Worm (Caenorhabditis elegans) whole organism, mixed stage, embryonic: ENCODE data around the gene C46C11.3.

ENCODE experiments used
- M03D4.4 ChIP-seq: sonication (generic microtip); optimal IDR thresholded peaks from 2 replicates; lab custom pipeline; 2017; ENCODE audit warnings: mild to moderate bottlenecking, missing genetic modification characterization, missing compliant biosample characterization
- bed-3 ChIP-seq: fragments of 200-800 bp; sonication (Bioruptor generic); optimal IDR thresholded peaks from 3 replicates; lab custom pipeline; 2018; ENCODE audit warnings: mild to moderate bottlenecking, missing genetic modification characterization, moderate library complexity, missing compliant biosample characterization
- blmp-1 ChIP-seq: fragments of 150-350 bp; optimal IDR thresholded peaks from 2 replicates; lab custom pipeline; 2014; ENCODE audit warnings: missing biosample characterization, missing genetic modification characterization
- ceh-39 ChIP-seq: fragments of 150-350 bp; optimal IDR thresholded peaks from 2 replicates; lab custom pipeline; 2014; ENCODE audit warnings: missing biosample characterization, missing genetic modification characterization
- ceh-83 ChIP-seq: fragments of 200-800 bp; sonication (Bioruptor generic); optimal IDR thresholded peaks from 2 replicates; lab custom pipeline; 2018; ENCODE audit warnings: mild to moderate bottlenecking, missing genetic modification characterization, missing compliant biosample characterization
- ces-1 ChIP-seq: fragments of 150-350 bp; optimal IDR thresholded peaks from 2 replicates; lab custom pipeline; 2014; ENCODE audit warnings: missing biosample characterization, missing genetic modification reagents, missing genetic modification characterization
- cnd-1 ChIP-seq: fragments of 200-800 bp; sonication (Bioruptor generic); optimal IDR thresholded peaks from 2 replicates; lab custom pipeline; 2018; ENCODE audit warnings: mild to moderate bottlenecking, missing genetic modification characterization, missing compliant biosample characterization
- drap-1 ChIP-seq: fragments of 200-800 bp; sonication (Bioruptor generic); optimal IDR thresholded peaks from 3 replicates; lab custom pipeline; 2018; ENCODE audit warnings: mild to moderate bottlenecking, missing genetic modification characterization, missing compliant biosample characterization
- elt-1 ChIP-seq: sonication (generic microtip); optimal IDR thresholded peaks from 2 replicates; lab custom pipeline; 2017; ENCODE audit warnings: missing genetic modification characterization, mild to moderate bottlenecking, missing compliant biosample characterization, antibody characterized with exemption, moderate library complexity, borderline replicate concordance; ENCODE audit not compliant: insufficient read depth
- elt-3 ChIP-seq: fragments of 150-350 bp; optimal IDR thresholded peaks from 2 replicates; lab custom pipeline; 2014; ENCODE audit warnings: missing biosample characterization, missing genetic modification characterization
- flh-1 ChIP-seq: fragments of 200-800 bp; sonication (Bioruptor generic); optimal IDR thresholded peaks from 2 replicates; lab custom pipeline; 2018; ENCODE audit warnings: mild to moderate bottlenecking, missing genetic modification characterization, moderate library complexity, missing compliant biosample characterization
- hlh-1 ChIP-seq: fragments of 150-350 bp; optimal IDR thresholded peaks from 2 replicates; lab custom pipeline; 2014; ENCODE audit warnings: missing biosample characterization, missing genetic modification reagents, missing genetic modification characterization
- lin-13 ChIP-seq: fragments of 150-350 bp; optimal IDR thresholded peaks from 2 replicates; lab custom pipeline; 2014; ENCODE audit warnings: missing biosample characterization, missing genetic modification characterization
- lsy-2 ChIP-seq: fragments of 150-350 bp; optimal IDR thresholded peaks from 2 replicates; lab custom pipeline; 2014; ENCODE audit warnings: missing biosample characterization, missing genetic modification characterization
- mab-5 ChIP-seq: fragments of 150-350 bp; optimal IDR thresholded peaks from 2 replicates; lab custom pipeline; 2014; ENCODE audit warnings: missing biosample characterization, missing genetic modification characterization
- mep-1 ChIP-seq: fragments of 150-350 bp; optimal IDR thresholded peaks from 2 replicates; lab custom pipeline; 2017; ENCODE audit warnings: missing biosample characterization, missing genetic modification reagents, missing genetic modification characterization, inconsistent platforms
- mls-2 ChIP-seq: sonication (generic microtip); optimal IDR thresholded peaks from 2 replicates; lab custom pipeline; 2016; ENCODE audit warnings: mild to moderate bottlenecking, missing genetic modification characterization, moderate library complexity, missing compliant biosample characterization
- nhr-2 ChIP-seq: fragments of 150-350 bp; optimal IDR thresholded peaks from 2 replicates; lab custom pipeline; 2014; ENCODE audit warnings: missing biosample characterization, missing genetic modification characterization
- nhr-237 ChIP-seq: fragments of 150-350 bp; optimal IDR thresholded peaks from 2 replicates; lab custom pipeline; 2014; ENCODE audit warnings: missing biosample characterization, missing genetic modification characterization
- nhr-28 ChIP-seq: fragments of 150-350 bp; optimal IDR thresholded peaks from 2 replicates; lab custom pipeline; 2014; ENCODE audit warnings: missing biosample characterization, missing genetic modification characterization
- nhr-76 ChIP-seq: sonication (generic microtip); optimal IDR thresholded peaks from 2 replicates; lab custom pipeline; 2017; ENCODE audit warnings: missing biosample characterization, missing genetic modification characterization
- pha-4 ChIP-seq: fragments of 150-350 bp; optimal IDR thresholded peaks from 2 replicates; lab custom pipeline; 2018; ENCODE audit warnings: missing biosample characterization, missing genetic modification reagents, missing genetic modification characterization
- sem-2 ChIP-seq: fragments of 200-800 bp; sonication (Bioruptor generic); optimal IDR thresholded peaks from 2 replicates; lab custom pipeline; 2018; ENCODE audit warnings: mild to moderate bottlenecking, missing genetic modification characterization, missing compliant biosample characterization
- snpc-4 ChIP-seq: fragments of 150-350 bp; optimal IDR thresholded peaks from 2 replicates; lab custom pipeline; 2014; ENCODE audit warnings: missing biosample characterization, missing genetic modification characterization
- sptf-1 ChIP-seq: sonication (generic microtip); optimal IDR thresholded peaks from 2 replicates; lab custom pipeline; 2017; ENCODE audit warnings: mild to moderate bottlenecking, missing genetic modification characterization, moderate library complexity, missing compliant biosample characterization
- tbx-8 ChIP-seq: fragments of 200-800 bp; sonication (Bioruptor generic); optimal IDR thresholded peaks from 2 replicates; lab custom pipeline; 2018; ENCODE audit warnings: mild to moderate bottlenecking, missing genetic modification characterization, moderate library complexity, missing compliant biosample characterization
- unc-120 ChIP-seq: sonication (generic microtip); optimal IDR thresholded peaks from 2 replicates; lab custom pipeline; 2017; ENCODE audit warnings: missing genetic modification characterization, missing compliant biosample characterization; ENCODE audit not compliant: poor library complexity, severe bottlenecking
- unc-39 ChIP-seq: fragments of 150-350 bp; optimal IDR thresholded peaks from 2 replicates; lab custom pipeline; 2014; ENCODE audit warnings: missing biosample characterization, missing genetic modification characterization
- unc-62 ChIP-seq: fragments of 150-350 bp; optimal IDR thresholded peaks from 2 replicates; lab custom pipeline; 2014; ENCODE audit warnings: missing biosample characterization, missing genetic modification reagents, missing genetic modification characterization
- zip-8 ChIP-seq: fragments of 150-350 bp; optimal IDR thresholded peaks from 2 replicates; lab custom pipeline; 2014; ENCODE audit warnings: missing biosample characterization, missing genetic modification characterization
- ztf-11 ChIP-seq: fragments of 150-350 bp; optimal IDR thresholded peaks from 2 replicates; lab custom pipeline; 2014; ENCODE audit warnings: missing biosample characterization, missing genetic modification characterization

Gene C46C11.3

ce11 chrX:4622024-4622423, at the start of gene C46C11.3:
Gene C46C11.3, plus strand, starts transcription at chrX:4622324.
- no peak for TF ChIP-seq flh-1
- no peak for TF ChIP-seq bed-3 (GFP tag; lab: Kevin White, UChicago)
- no peak for TF ChIP-seq nhr-76
- no peak for TF ChIP-seq nhr-237 (tag; lab: Kevin White, UChicago)
- no peak for TF ChIP-seq elt-1 (tag; lab: Kevin White, UChicago)
- TF ChIP-seq nhr-28 (tag; lab: Kevin White, UChicago) = no peak
- no peak for TF ChIP-seq unc-39 (tag; lab: Kevin White, UChicago)
- no peak for TF ChIP-seq sem-2 (GFP tag; lab: Kevin White, UChicago)
- TF ChIP-seq M03D4.4 (tag; lab: Kevin White, UChicago) = no peak
- no peak for TF ChIP-seq blmp-1 (tag; lab: Kevin White, UChicago)
- no peak for TF ChIP-seq drap-1
- no peak for TF ChIP-seq snpc-4
- no peak for TF ChIP-seq ztf-11 (tag; lab: Kevin White, UChicago)
- TF ChIP-seq mls-2 (tag; lab: Kevin White, UChicago) = no peak

- TF ChIP-seq M03D4.4 (tag; lab: Kevin White, UChicago) (no peak), ces-1 (GFP tag; lab: Kevin White, UChicago) (peak; percentile 68), lin-13 (no peak), nhr-76 (no peak)
- TF ChIP-seq, all 35 proteins: peak for 1
Observed at ce11 chrX:4574873-4575272, 47.3 kb upstream of the C46C11.3 start.

ce11 chrX:4576272-4576671, 45.9 kb upstream of the C46C11.3 start:
- TF ChIP-seq mls-2 (tag; lab: Kevin White, UChicago) (peak; percentile 71), cnd-1 (peak; percentile 52), unc-120 (tag; lab: Kevin White, UChicago) (no peak), lin-13 (no peak), ces-1 (GFP tag; lab: Kevin White, UChicago) (peak; percentile 37), sptf-1 (tag; lab: Kevin White, UChicago) (peak; percentile 69), drap-1 (peak; percentile 17), lsy-2 (tag; lab: Kevin White, UChicago) (no peak), M03D4.4 (tag; lab: Kevin White, UChicago) (no peak)
- TF ChIP-seq, all 35 proteins: peak for 5

- TF ChIP-seq mep-1 (tag; lab: Kevin White, UChicago) (no peak), unc-62 (no peak), lin-13 (no peak), ceh-39 (tag; lab: Kevin White, UChicago) (no peak), sptf-1 (tag; lab: Kevin White, UChicago) (no peak), ztf-11 (tag; lab: Kevin White, UChicago) (no peak), unc-39 (tag; lab: Kevin White, UChicago) (no peak), nhr-237 (tag; lab: Kevin White, UChicago) (no peak), nhr-76 (no peak), cnd-1 (no peak), sem-2 (GFP tag; lab: Kevin White, UChicago) (no peak), tbx-8 (GFP tag; lab: Kevin White, UChicago) (no peak), nhr-28 (tag; lab: Kevin White, UChicago) (no peak), ceh-83 (GFP tag; lab: Kevin White, UChicago) (no peak), mab-5 (tag; lab: Kevin White, UChicago) (no peak), bed-3 (GFP tag; lab: Kevin White, UChicago) (no peak), unc-120 (tag; lab: Kevin White, UChicago) (no peak), ces-1 (GFP tag; lab: Kevin White, UChicago) (no peak)
Observed at ce11 chrX:4577941-4578340, 44.2 kb upstream of the C46C11.3 start, which contains the start of gene C05E11.3. Gene C05E11.3, plus strand, starts transcription at chrX:4578241.

- TF ChIP-seq zip-8 (tag; lab: Kevin White, UChicago) = no peak
- TF ChIP-seq elt-3 (tag; lab: Kevin White, UChicago) = no peak
- TF ChIP-seq nhr-2 (tag; lab: Kevin White, UChicago) = no peak
- no peak for TF ChIP-seq ceh-39 (tag; lab: Kevin White, UChicago)
- TF ChIP-seq elt-1 (tag; lab: Kevin White, UChicago) = no peak
- TF ChIP-seq hlh-1 (tag; lab: Kevin White, UChicago) = no peak
- TF ChIP-seq pha-4 = no peak
- TF ChIP-seq drap-1 = no peak
- no peak for TF ChIP-seq unc-62
- TF ChIP-seq sem-2 (GFP tag; lab: Kevin White, UChicago) = no peak
- TF ChIP-seq nhr-237 (tag; lab: Kevin White, UChicago) = no peak
- no peak for TF ChIP-seq ztf-11 (tag; lab: Kevin White, UChicago)
- no peak for TF ChIP-seq nhr-28 (tag; lab: Kevin White, UChicago)
- TF ChIP-seq, all 35 proteins: peak for 0
Observed at ce11 chrX:4578581-4578980, 43.5 kb upstream of the C46C11.3 start.
